Worm (Caenorhabditis elegans) whole organism, L3 larva: ENCODE results near the gene kel-8.

ENCODE experiments used
- R02D3.7 ChIP-seq: fragments of 150-350 bp; optimal IDR thresholded peaks from 2 replicates; lab custom pipeline; 2014; ENCODE audit warnings: missing biosample characterization, missing genetic modification characterization
- ZK546.5 ChIP-seq: sonication (generic microtip); optimal IDR thresholded peaks from 2 replicates; lab custom pipeline; 2017; ENCODE audit warnings: missing biosample characterization, missing genetic modification characterization
- ceh-16 ChIP-seq: sonication (generic microtip); optimal IDR thresholded peaks from 2 replicates; lab custom pipeline; 2017; ENCODE audit warnings: missing biosample characterization, missing genetic modification characterization
- ceh-28 ChIP-seq: fragments of 150-350 bp; optimal IDR thresholded peaks from 2 replicates; lab custom pipeline; 2014; ENCODE audit warnings: missing biosample characterization, missing genetic modification reagents, missing genetic modification characterization
- ceh-9 ChIP-seq: sonication (generic microtip); optimal IDR thresholded peaks from 2 replicates; lab custom pipeline; 2018; ENCODE audit warnings: missing biosample characterization, missing genetic modification characterization
- elt-3 ChIP-seq, 3 experiments: fragments of 150-350 bp in 1 of 3; sonication (generic microtip) in 2 of 3; optimal IDR thresholded peaks; 2 replicates in 2 of 3; 4 replicates in 1 of 3; lab custom pipeline; 2014 to 2017; ENCODE audit warnings: missing biosample characterization in 3 of 3, missing genetic modification characterization in 3 of 3
- fkh-2 ChIP-seq: fragments of 150-350 bp; optimal IDR thresholded peaks from 2 replicates; lab custom pipeline; 2014; ENCODE audit warnings: missing biosample characterization, missing genetic modification reagents, missing genetic modification characterization
- fos-1 ChIP-seq: fragments of 150-350 bp; optimal IDR thresholded peaks from 2 replicates; lab custom pipeline; 2014; ENCODE audit warnings: missing biosample characterization, missing genetic modification characterization
- jun-1 ChIP-seq: fragments of 150-350 bp; optimal IDR thresholded peaks from 2 replicates; lab custom pipeline; 2014; ENCODE audit warnings: missing biosample characterization, missing genetic modification reagents, missing genetic modification characterization
- lin-15B ChIP-seq: fragments of 150-350 bp; optimal IDR thresholded peaks from 2 replicates; lab custom pipeline; 2014; ENCODE audit warnings: missing biosample characterization, missing genetic modification characterization
- lin-39 ChIP-seq: fragments of 150-350 bp; optimal IDR thresholded peaks from 2 replicates; lab custom pipeline; 2018; ENCODE audit warnings: missing biosample characterization, missing genetic modification reagents, missing genetic modification characterization
- lsy-12 ChIP-seq: sonication (generic microtip); optimal IDR thresholded peaks from 2 replicates; lab custom pipeline; 2016; ENCODE audit warnings: mild to moderate bottlenecking, missing genetic modification characterization, missing compliant biosample characterization
- mdl-1 ChIP-seq: fragments of 150-350 bp; optimal IDR thresholded peaks from 2 replicates; lab custom pipeline; 2014; ENCODE audit warnings: missing biosample characterization, missing genetic modification characterization
- mml-1 ChIP-seq: fragments of 150-350 bp; sonication (generic microtip); optimal IDR thresholded peaks from 3 replicates; lab custom pipeline; 2014; ENCODE audit warnings: missing biosample characterization, missing genetic modification characterization
- nfya-1 ChIP-seq: sonication (generic microtip); optimal IDR thresholded peaks from 2 replicates; lab custom pipeline; 2017; ENCODE audit warnings: missing genetic modification characterization, mild to moderate bottlenecking, missing compliant biosample characterization, antibody characterized with exemption, moderate library complexity; ENCODE audit not compliant: insufficient read depth
- nhr-11 ChIP-seq: fragments of 150-350 bp; optimal IDR thresholded peaks from 2 replicates; lab custom pipeline; 2014; ENCODE audit warnings: missing biosample characterization, missing genetic modification characterization
- nhr-12 ChIP-seq: fragments of 150-350 bp; optimal IDR thresholded peaks from 2 replicates; lab custom pipeline; 2014; ENCODE audit warnings: missing biosample characterization, missing genetic modification characterization
- nhr-23 ChIP-seq: fragments of 150-350 bp; optimal IDR thresholded peaks from 2 replicates; lab custom pipeline; 2014; ENCODE audit warnings: missing biosample characterization, missing genetic modification reagents, missing genetic modification characterization
- nhr-28 ChIP-seq: fragments of 150-350 bp; optimal IDR thresholded peaks from 2 replicates; lab custom pipeline; 2014; ENCODE audit warnings: missing biosample characterization, missing genetic modification characterization
- nhr-43 ChIP-seq: sonication (generic microtip); optimal IDR thresholded peaks from 2 replicates; lab custom pipeline; 2016; ENCODE audit warnings: mild to moderate bottlenecking, missing genetic modification characterization, missing compliant biosample characterization; ENCODE audit not compliant: poor library complexity, severe bottlenecking
- nhr-67 ChIP-seq: fragments of 150-350 bp; optimal IDR thresholded peaks from 2 replicates; lab custom pipeline; 2014; ENCODE audit warnings: missing biosample characterization, missing genetic modification characterization
- nhr-76 ChIP-seq: fragments of 150-350 bp; sonication (generic microtip); optimal IDR thresholded peaks from 5 replicates; lab custom pipeline; 2014; ENCODE audit warnings: missing biosample characterization, missing genetic modification characterization
- nhr-77 ChIP-seq: fragments of 150-350 bp; optimal IDR thresholded peaks from 2 replicates; lab custom pipeline; 2014; ENCODE audit warnings: missing biosample characterization, missing genetic modification characterization
- pha-4 ChIP-seq: fragments of 150-350 bp; optimal IDR thresholded peaks from 2 replicates; lab custom pipeline; 2014; ENCODE audit warnings: missing biosample characterization, missing genetic modification reagents, missing genetic modification characterization
- pqm-1 ChIP-seq: fragments of 150-350 bp; optimal IDR thresholded peaks from 2 replicates; lab custom pipeline; 2017; ENCODE audit warnings: missing biosample characterization, missing genetic modification characterization, inconsistent platforms
- sea-2 ChIP-seq: fragments of 150-350 bp; sonication (generic microtip); optimal IDR thresholded peaks from 4 replicates; lab custom pipeline; 2014; ENCODE audit warnings: missing biosample characterization, missing genetic modification reagents, missing genetic modification characterization
- snpc-4 ChIP-seq: fragments of 150-350 bp; optimal IDR thresholded peaks from 2 replicates; lab custom pipeline; 2014; ENCODE audit warnings: missing biosample characterization, missing genetic modification characterization
- tbx-2 ChIP-seq: sonication (generic microtip); optimal IDR thresholded peaks from 2 replicates; lab custom pipeline; 2016; ENCODE audit warnings: mild to moderate bottlenecking, missing genetic modification characterization, missing compliant biosample characterization
- unc-39 ChIP-seq: sonication (generic microtip); optimal IDR thresholded peaks from 4 replicates; lab custom pipeline; 2017; ENCODE audit warnings: missing biosample characterization, missing genetic modification characterization
- zag-1 ChIP-seq: fragments of 150-350 bp; optimal IDR thresholded peaks from 2 replicates; lab custom pipeline; 2014; ENCODE audit warnings: missing biosample characterization, missing genetic modification characterization
- ztf-11 ChIP-seq: fragments of 150-350 bp; optimal IDR thresholded peaks from 2 replicates; lab custom pipeline; 2014; ENCODE audit warnings: missing biosample characterization, missing genetic modification characterization

kel-8 gene

DNA sequence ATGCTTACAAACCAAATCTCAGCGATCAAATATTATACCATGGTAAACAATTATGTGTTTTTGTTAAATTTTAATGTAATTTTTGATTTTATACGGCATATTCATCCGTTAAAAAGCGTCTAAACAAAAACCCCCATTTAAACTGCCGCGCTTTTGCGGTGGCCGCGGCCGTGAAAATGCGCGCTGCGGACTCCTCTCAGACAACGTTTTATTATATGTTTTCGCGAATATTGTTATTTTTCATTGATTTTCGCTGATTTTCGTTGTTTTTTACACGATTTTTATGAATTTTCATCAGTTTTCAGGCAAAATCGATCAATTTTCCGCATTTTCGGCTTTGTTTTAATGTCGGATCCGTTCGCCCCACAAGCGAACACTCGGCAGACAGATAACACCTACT lies 32.7 kb upstream of the kel-8 start, which contains the start of gene W02H5.19 (continued):
- TF ChIP-seq nhr-43 (tag; lab: Kevin White, UChicago): peak; percentile 93
- TF ChIP-seq nhr-12 (tag; lab: Kevin White, UChicago): no peak
- no peak for TF ChIP-seq elt-3 (tag; optimal IDR thresholded peaks at IDR 0.05; lab: Kevin White, UChicago)
- no peak for TF ChIP-seq mml-1 (tag; lab: Kevin White, UChicago)
- peak; percentile 72 for TF ChIP-seq lin-15B
- TF ChIP-seq R02D3.7 (tag; lab: Kevin White, UChicago): peak; percentile 32
- peak; percentile 59 for TF ChIP-seq snpc-4 (tag; lab: Kevin White, UChicago)
- TF ChIP-seq pha-4 (tag; lab: Kevin White, UChicago): peak; percentile 69
- TF ChIP-seq fos-1: no peak
- peak; percentile 51 for TF ChIP-seq nhr-77
- TF ChIP-seq lsy-12: peak; percentile 72
- TF ChIP-seq ZK546.5 (tag; lab: Kevin White, UChicago): no peak
- TF ChIP-seq jun-1 (tag; lab: Kevin White, UChicago): no peak

DNA sequence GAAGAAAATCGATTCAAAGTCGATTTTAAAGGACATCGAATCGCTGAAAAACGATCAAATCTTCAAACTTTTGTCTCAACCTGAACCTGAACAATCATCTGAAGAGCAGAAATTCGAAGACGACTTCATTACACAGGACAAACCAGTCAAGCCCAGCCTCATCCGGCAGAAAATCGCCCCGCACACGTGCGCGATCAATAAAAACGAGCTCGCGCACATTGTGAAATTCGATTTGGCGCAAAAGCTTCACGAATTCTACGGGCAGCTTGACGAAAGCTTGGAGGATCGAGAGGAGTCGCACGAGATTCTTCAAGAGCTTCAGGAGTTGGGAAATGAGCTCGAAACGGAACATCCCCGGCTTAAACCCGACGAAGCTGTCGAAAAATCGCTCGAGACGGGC lies 32.2 kb upstream of the kel-8 start, which contains the start of gene W02H5.2:
Gene W02H5.2 (plus strand): TSS at position 301 of the 400 bp plus-strand sequence.
- no peak for TF ChIP-seq nhr-12 (tag; lab: Kevin White, UChicago)
- no peak for TF ChIP-seq tbx-2
- TF ChIP-seq nhr-77: no peak
- TF ChIP-seq fkh-2 (tag; lab: Kevin White, UChicago): no peak
- TF ChIP-seq lin-15B: no peak
- no peak for TF ChIP-seq lin-39 (tag; lab: Kevin White, UChicago)
- TF ChIP-seq nhr-76: no peak
- TF ChIP-seq nhr-11 (tag; lab: Kevin White, UChicago): no peak
- TF ChIP-seq ceh-9 (tag; lab: Kevin White, UChicago): no peak
- no peak for TF ChIP-seq pqm-1 (tag; lab: Kevin White, UChicago)
- no peak for TF ChIP-seq unc-39 (tag; lab: Kevin White, UChicago)
- no peak for TF ChIP-seq zag-1 (tag; lab: Kevin White, UChicago)

DNA sequence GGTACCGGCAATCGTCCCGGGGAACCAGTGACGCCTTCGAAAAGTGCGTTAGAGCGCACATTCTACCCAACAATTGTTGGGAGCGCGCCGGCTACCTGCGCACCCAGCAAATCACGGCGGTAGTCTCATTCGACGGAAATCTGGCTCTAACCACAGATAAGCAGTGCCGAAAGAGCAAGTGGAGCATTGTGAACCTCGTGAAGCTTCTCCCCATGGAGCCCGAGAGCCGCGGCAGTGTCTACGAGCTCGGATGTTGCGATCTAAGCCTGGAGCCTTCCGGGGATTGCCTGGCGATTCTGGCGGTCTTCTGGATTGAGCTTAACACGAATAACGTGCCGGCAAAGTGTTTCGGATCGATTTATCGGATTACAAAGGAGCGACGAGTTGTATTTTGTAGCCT lies 31.7 kb upstream of the kel-8 start:
- TF ChIP-seq R02D3.7 (tag; lab: Kevin White, UChicago): no peak
- no peak for TF ChIP-seq mdl-1 (tag; lab: Kevin White, UChicago)
- no peak for TF ChIP-seq nhr-12 (tag; lab: Kevin White, UChicago)
- TF ChIP-seq nhr-76: no peak
- TF ChIP-seq ceh-16: no peak
- TF ChIP-seq nhr-28 (tag; lab: Kevin White, UChicago): no peak

DNA sequence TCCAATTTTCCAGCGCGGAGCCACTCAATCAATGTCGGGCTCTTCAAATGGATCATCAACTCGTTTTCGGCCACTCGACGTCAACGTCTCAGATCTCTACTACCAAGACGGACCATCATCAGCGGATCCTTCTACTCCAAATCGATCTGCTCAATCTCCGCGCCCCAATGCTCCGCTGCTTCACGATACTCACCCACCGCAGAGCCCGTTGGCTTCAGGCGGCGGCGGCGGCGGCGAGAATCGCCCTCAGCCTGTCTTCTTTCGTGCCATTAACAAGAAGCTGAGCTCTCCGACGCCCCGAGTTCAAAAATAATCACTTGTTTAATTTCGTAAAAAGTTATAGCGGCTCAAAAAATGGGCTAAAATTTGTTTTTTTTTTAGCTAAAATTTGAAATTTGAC lies 25.2 kb upstream of the kel-8 start:
- TF ChIP-seq fos-1 (no peak), ztf-11 (tag; lab: Kevin White, UChicago) (no peak), nhr-12 (tag; lab: Kevin White, UChicago) (no peak), nhr-28 (tag; lab: Kevin White, UChicago) (no peak), nhr-23 (no peak), ceh-16 (no peak), mml-1 (tag; lab: Kevin White, UChicago) (no peak), jun-1 (tag; lab: Kevin White, UChicago) (no peak), nhr-67 (tag; lab: Kevin White, UChicago) (no peak), nhr-11 (tag; lab: Kevin White, UChicago) (no peak), mdl-1 (tag; lab: Kevin White, UChicago) (no peak), nfya-1 (no peak), elt-3 (tag; optimal IDR thresholded peaks at IDR 0.05; lab: Kevin White, UChicago) (no peak), ceh-28 (tag; lab: Kevin White, UChicago) (no peak), snpc-4 (tag; lab: Kevin White, UChicago) (no peak), nhr-77 (no peak), nhr-76 (no peak)

DNA sequence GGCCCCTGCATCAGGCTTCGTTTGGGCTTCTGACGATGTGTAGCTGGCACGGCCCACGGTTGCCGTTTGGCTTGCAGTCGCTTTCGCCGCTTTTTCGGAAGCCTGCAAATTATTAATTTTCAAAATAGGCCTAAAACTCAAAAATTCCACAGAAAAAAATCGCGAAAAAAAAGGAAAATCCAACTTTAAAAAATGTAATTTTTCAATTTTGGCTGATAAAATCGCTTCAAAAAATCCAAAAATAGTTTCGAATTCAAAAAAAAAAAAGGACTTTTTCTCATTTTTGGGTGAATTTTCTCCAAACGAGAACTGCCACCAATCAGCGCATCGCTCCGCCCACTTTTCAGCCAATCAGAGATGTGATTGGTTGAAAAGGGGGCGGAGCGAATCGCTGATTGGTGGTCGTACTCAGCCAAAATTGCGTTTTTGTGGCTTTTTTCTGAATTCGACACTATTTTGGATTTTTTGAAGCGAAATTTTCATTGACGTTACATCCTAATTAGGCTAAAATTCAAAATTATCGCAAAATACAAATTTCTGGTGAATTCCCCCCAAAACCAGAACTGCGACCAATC lies 23.9 kb upstream of the kel-8 start:
- peak; percentile 86 for TF ChIP-seq nfya-1
- no peak for TF ChIP-seq lin-15B
- TF ChIP-seq, all 47 proteins: peak for 1

ce11 chrV:2650980-2651379 lies 20.3 kb upstream of the kel-8 start:
- TF ChIP-seq jun-1 (tag; lab: Kevin White, UChicago): no peak
- no peak for TF ChIP-seq sea-2 (GFP tag; lab: Kevin White, UChicago)
- TF ChIP-seq ceh-16: no peak
